Worm (Caenorhabditis elegans): ENCODE measurements around the gene Y65A5A.1.

DNA sequence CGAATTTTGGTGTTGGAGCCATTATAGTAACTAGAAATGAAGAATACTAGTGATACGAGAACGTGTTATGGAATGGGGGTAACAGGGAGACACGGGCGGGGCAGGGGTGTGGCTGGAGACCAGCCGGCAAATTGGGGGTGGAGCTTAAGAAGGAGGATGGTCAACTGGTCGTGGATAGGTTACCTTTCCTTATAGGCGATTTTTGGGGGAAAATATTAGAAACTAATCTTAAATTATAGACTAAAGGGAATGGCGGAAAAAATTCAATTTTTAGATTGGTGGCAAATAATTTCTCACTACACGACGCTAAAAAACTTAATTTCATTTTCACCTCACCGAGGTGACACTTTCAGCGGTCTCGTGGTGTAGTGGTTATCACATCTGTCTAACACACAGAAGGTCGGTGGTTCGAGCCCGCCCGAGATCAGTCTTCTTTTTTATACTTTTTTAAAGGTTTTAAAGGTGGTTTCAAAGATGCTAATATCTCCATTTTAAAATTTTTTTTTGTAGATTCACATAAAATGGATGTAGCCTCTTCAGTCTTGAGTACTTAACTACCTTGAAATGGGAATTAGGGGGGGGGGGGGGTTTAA, at the start of gene Y65A5A.1:
- TF ChIP-seq him-1 (tag; optimal IDR thresholded peaks at IDR 0.05) (no peak), W03F9.2 (tag; optimal IDR thresholded peaks at IDR 0.05) (peak; percentile 6), dao-5 (tag; optimal IDR thresholded peaks at IDR 0.05) (peak; percentile 5)
